Fruit fly (Drosophila melanogaster): ENCODE measurements around the gene slmb.

slmb gene

DNA sequence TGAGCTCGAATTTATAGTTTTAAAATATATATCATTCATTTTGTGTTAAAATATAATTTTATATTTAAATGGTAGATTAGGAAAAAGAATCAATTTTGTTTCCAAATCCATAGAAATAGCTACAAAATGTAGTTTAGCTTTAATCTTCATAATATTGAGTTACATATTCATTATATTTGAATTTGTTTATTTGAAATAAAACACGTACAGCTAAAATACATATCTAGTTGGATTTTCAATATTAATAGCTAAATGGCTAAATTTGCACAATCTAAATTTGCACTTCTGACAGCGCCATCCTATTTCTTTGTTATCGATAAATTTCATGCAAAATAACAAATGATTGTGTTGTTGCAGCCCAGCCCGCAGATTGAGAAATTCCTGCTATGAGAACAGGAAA, 6.7 kb upstream of the slmb start, which contains the start of gene Usp8:
Usp8 (plus strand) TSS at position 312 of the 400 bp plus-strand sequence.
- TF ChIP-seq CG14655 (GFP tag; optimal IDR thresholded peaks at IDR 0.05): no peak
- TF ChIP-seq CG8159 (tag; optimal IDR thresholded peaks at IDR 0.05): no peak
- TF ChIP-seq CG9948 (tag; optimal IDR thresholded peaks at IDR 0.05): peak; percentile 30
- peak; percentile 37 for TF ChIP-seq CG15710 (tag; optimal IDR thresholded peaks at IDR 0.05)
- no peak for TF ChIP-seq CG4496 (GFP tag; IDR thresholded peaks at IDR 0.05)
- no peak for TF ChIP-seq Ets98B (GFP tag; IDR thresholded peaks at IDR 0.05)

DNA sequence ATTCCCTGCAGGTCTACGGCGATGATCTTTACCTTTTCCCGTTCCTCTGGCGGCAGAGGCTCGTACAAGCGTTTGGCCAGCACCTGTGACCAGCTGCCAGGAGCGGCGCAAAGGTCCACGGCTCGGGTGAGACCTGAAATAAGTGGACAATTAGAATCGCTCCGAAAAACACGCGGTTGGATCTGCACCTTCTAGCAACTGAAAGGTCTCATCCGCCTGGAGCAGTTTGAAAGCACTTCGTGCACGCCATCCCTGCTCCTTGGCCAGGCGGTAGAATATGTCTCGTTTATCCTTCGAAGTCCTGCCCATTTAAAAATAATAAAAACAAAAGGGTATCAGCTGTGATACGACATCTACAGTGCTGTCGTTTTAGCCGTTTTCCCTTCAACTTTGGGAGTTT, 6.2 kb upstream of the slmb start, which contains the start of gene Trm7-34:
Trm7-34 (minus strand) TSS at position 365 of the 400 bp plus-strand sequence.
- TF ChIP-seq CG15710 (tag; optimal IDR thresholded peaks at IDR 0.05) (no peak), CG4496 (GFP tag; IDR thresholded peaks at IDR 0.05) (no peak)

DNA sequence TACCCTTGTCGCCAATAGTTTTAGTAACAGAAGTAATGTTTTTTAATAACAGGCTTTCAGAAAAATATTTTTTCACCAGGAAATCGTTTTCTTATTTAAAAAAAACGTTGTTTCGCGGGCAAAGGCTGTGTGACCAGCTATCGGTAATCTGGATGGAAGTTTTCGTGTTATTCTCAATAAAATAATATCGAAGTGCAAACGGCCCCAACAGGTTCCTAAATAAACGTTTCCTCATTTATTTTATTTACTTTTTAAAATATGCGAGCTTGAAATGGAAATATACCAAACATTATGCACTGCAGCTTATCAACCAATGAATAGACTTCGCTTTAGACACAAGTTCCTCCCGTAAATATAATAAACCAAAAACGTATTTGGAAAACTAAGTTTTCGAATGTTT, 2.8 kb upstream of the slmb start, which contains the start of gene Ice2:
Ice2 (plus strand) TSS at position 167 of the 400 bp plus-strand sequence.
- TF ChIP-seq Ets98B (GFP tag; IDR thresholded peaks at IDR 0.05) (no peak), Pif1B (GFP tag; optimal IDR thresholded peaks at IDR 0.05) (no peak), rn (GFP tag; IDR thresholded peaks at IDR 0.05) (no peak), CG4496 (GFP tag; IDR thresholded peaks at IDR 0.05) (no peak), Pif1A (GFP tag; optimal IDR thresholded peaks at IDR 0.05) (no peak), fd96Ca (GFP tag; IDR thresholded peaks at IDR 0.05) (no peak)

DNA sequence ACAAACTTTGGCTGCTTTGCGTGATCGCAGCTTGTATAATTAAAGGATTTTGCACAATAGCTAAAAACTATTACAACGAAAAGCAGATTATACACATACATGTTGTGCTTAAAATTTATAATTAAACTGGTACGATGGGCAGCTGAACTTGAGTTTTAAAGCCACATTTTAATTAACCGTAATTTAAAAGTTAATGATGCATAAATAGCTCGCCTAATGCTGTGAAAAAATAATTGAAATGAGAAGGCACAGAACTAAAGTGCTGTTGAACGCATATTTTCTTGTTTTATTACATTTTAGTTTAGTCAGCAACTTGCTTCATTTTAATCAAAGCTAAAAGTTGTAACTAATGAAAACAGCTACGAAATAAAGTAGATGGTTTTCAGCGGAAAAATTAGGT, 2.3 kb upstream of the slmb start, which contains the start of gene Obp93a:
Obp93a (minus strand) TSS at position 101 of the 400 bp plus-strand sequence.
- TF ChIP-seq Snoo (tag; optimal IDR thresholded peaks at IDR 0.05) (no peak), CG14655 (GFP tag; optimal IDR thresholded peaks at IDR 0.05) (no peak), D1 (tag; optimal IDR thresholded peaks at IDR 0.05) (no peak), rn (GFP tag; IDR thresholded peaks at IDR 0.05) (no peak), fd96Ca (GFP tag; IDR thresholded peaks at IDR 0.05) (no peak), CG13204 (GFP tag; optimal IDR thresholded peaks at IDR 0.05) (no peak), CG12605 (GFP tag; IDR thresholded peaks at IDR 0.05) (no peak), Pif1B (GFP tag; optimal IDR thresholded peaks at IDR 0.05) (no peak), CG9948 (tag; optimal IDR thresholded peaks at IDR 0.05) (no peak), CG4496 (GFP tag; IDR thresholded peaks at IDR 0.05) (no peak), CG17806 (tag; optimal IDR thresholded peaks at IDR 0.05) (no peak)

DNA sequence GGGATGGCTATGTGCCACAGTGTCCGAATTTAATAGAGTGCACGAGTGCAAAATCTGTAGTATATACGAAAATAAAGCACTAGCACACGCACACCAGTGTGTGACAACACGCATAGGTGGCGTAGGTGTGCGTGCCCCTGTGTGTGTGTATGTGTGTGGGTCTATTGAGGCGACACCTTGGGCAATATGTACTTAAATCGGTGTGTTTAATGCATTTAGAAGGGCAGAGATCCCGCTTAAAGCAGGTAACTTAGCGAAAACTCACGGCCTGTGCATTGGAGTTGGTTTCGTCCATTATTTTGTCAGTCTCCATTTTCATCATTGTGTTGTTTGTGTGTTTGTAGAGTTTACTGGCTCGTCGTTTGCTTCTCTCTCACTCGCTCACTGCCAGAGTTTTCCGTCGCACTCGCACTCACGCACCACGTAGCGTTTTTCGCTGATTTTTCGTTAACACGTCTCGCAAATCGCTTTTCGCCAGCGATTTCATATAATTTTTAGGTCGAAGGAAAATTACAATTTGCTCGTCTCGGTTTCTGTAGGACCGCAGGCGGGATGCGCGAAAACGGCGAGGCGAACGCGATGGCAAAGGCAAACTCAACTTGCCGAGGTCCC, 506 bp downstream of the slmb start:
- TF ChIP-seq CG10348 (GFP tag; IDR thresholded peaks at IDR 0.05) (no peak), Snoo (tag; optimal IDR thresholded peaks at IDR 0.05) (no peak), CG34367 (tag; optimal IDR thresholded peaks at IDR 0.05) (no peak), CG8159 (tag; optimal IDR thresholded peaks at IDR 0.05) (no peak), Pif1B (GFP tag; optimal IDR thresholded peaks at IDR 0.05) (no peak), rn (GFP tag; IDR thresholded peaks at IDR 0.05) (no peak), EcR (GFP tag; optimal IDR thresholded peaks at IDR 0.05) (peak; percentile 66), CG13204 (GFP tag; optimal IDR thresholded peaks at IDR 0.05) (no peak), CG4496 (GFP tag; IDR thresholded peaks at IDR 0.05) (no peak)

DNA sequence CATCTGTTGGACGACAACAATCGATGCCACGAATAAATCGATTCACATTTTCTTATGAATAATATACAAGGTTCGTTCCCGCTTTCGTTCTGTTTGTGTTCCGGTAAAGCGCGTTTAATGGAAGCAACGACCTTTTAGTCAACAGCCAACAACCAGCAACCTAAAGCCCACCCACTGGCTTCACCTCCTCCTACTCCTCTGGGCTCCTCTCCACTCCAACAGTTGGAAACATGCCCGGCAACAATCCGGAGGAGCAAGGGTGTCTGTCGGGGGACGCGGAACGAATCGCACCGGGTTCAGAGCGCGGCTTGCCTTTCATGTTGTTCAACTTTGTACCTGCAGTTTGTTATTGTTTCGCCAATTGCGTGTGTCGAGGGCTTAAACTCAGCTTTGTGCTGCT, 3.1 kb downstream of the slmb start:
- TF ChIP-seq CG8159 (tag; optimal IDR thresholded peaks at IDR 0.05) (no peak), CG13204 (GFP tag; optimal IDR thresholded peaks at IDR 0.05) (no peak), gl (tag; optimal IDR thresholded peaks at IDR 0.05) (no peak), Pif1A (GFP tag; optimal IDR thresholded peaks at IDR 0.05) (no peak), EcR (GFP tag; optimal IDR thresholded peaks at IDR 0.05) (peak; percentile 96), CG32121 (GFP tag; IDR thresholded peaks at IDR 0.05) (no peak)

DNA sequence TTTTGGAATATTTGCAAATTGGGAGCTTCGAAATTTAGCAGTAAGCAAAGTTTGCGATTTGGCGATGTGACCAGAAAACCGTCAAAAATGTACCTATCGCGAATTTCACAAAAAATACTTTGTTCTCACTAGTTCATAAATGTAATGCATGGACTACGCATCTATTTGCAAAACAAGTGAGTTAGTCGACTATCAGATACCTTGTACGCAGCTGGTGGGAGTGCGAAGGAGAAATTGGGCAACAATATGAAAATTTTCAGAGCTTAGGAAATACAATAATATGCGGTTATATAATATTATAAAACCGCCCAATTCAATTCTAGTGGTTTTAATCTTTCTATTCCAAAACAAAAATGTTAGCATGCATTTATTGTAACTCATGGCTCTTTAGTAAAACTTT, 8.5 kb downstream of the slmb start, which contains the start of gene Bdbt:
Bdbt (minus strand) TSS at position 73 of the 400 bp plus-strand sequence.
- no peak for TF ChIP-seq CG14655 (GFP tag; optimal IDR thresholded peaks at IDR 0.05)
- peak; percentile 5 for TF ChIP-seq Snoo (tag; optimal IDR thresholded peaks at IDR 0.05)
- peak; percentile 44 for TF ChIP-seq Ets98B (GFP tag; IDR thresholded peaks at IDR 0.05)
- no peak; the same call in 1 of the 2 replicates for TF ChIP-seq CG12605 (GFP tag; IDR thresholded peaks at IDR 0.05)
- peak; percentile 20 for TF ChIP-seq CG9948 (tag; optimal IDR thresholded peaks at IDR 0.05)
- TF ChIP-seq CG15710 (tag; optimal IDR thresholded peaks at IDR 0.05): peak; percentile 9
- no peak for TF ChIP-seq Pif1B (GFP tag; optimal IDR thresholded peaks at IDR 0.05)
- TF ChIP-seq CG10348 (GFP tag; IDR thresholded peaks at IDR 0.05): no peak
- no peak; the same call in 2 of the 3 replicates for TF ChIP-seq fd96Ca (GFP tag; IDR thresholded peaks at IDR 0.05)
- no peak for TF ChIP-seq D1 (tag; optimal IDR thresholded peaks at IDR 0.05)
- TF ChIP-seq CG8301 (tag; optimal IDR thresholded peaks at IDR 0.05): peak; percentile 43
- TF ChIP-seq CG17806 (tag; optimal IDR thresholded peaks at IDR 0.05): peak; percentile 45
- TF ChIP-seq CG8159 (tag; optimal IDR thresholded peaks at IDR 0.05): no peak
- no peak for TF ChIP-seq Pif1A (GFP tag; optimal IDR thresholded peaks at IDR 0.05)
- TF ChIP-seq gl (tag; optimal IDR thresholded peaks at IDR 0.05): no peak
- no peak for TF ChIP-seq rn (GFP tag; IDR thresholded peaks at IDR 0.05)
- 0 out of 3 replicates have a peak, but pooled peaks have one; percentile 47 for TF ChIP-seq CG4496 (GFP tag; IDR thresholded peaks at IDR 0.05)
- TF ChIP-seq CG32121 (GFP tag; IDR thresholded peaks at IDR 0.05): no peak
- TF ChIP-seq EcR (GFP tag; optimal IDR thresholded peaks at IDR 0.05): no peak
- TF ChIP-seq CG34367 (tag; optimal IDR thresholded peaks at IDR 0.05): no peak
- TF ChIP-seq CG13204 (GFP tag; optimal IDR thresholded peaks at IDR 0.05): no peak

Data from whole organism, pupa.